Fruit fly (Drosophila melanogaster) whole organism, pupa: Measurements from ENCODE around the gene CG9673.
A peak's percentile ranks its signal among the peaks of the same experiment; 100 is the strongest.

Experiments used
- CG10348 ChIP-seq: fragments of 200-800 bp; sonication (Bioruptor generic); IDR thresholded peaks from 2 replicates; pipeline ENCODE4 v1.3.6; 2022; ENCODE audit warnings: missing biosample characterization, missing genetic modification characterization
- CG12605 ChIP-seq: fragments of 200-800 bp; sonication (Bioruptor generic); IDR thresholded peaks from 2 replicates; pipeline ENCODE4 v1.3.6; 2022; ENCODE audit warnings: missing biosample characterization, missing genetic modification characterization
- CG13204 ChIP-seq: fragments of 200-800 bp; sonication (Bioruptor generic); optimal IDR thresholded peaks from 2 replicates; lab custom pipeline; 2018; ENCODE audit warnings: missing biosample characterization, mild to moderate bottlenecking, missing genetic modification characterization, moderate library complexity
- CG14655 ChIP-seq: fragments of 200-800 bp; sonication (Bioruptor generic); optimal IDR thresholded peaks from 3 replicates; lab custom pipeline; 2017; ENCODE audit warnings: mild to moderate bottlenecking, missing biosample characterization, missing genetic modification reagents, missing genetic modification characterization
- CG15710 ChIP-seq: fragments of 200-800 bp; sonication (Bioruptor generic); optimal IDR thresholded peaks from 2 replicates; lab custom pipeline; 2018; ENCODE audit warnings: missing biosample characterization, mild to moderate bottlenecking, missing genetic modification characterization, moderate library complexity
- CG32121 ChIP-seq: fragments of 200-800 bp; sonication (Bioruptor generic); IDR thresholded peaks from 2 replicates; pipeline ENCODE4 v1.3.6; 2022; ENCODE audit warnings: missing biosample characterization, missing genetic modification characterization
- CG34367 ChIP-seq: fragments of 200-800 bp; sonication (Bioruptor generic); optimal IDR thresholded peaks from 2 replicates; lab custom pipeline; 2018; ENCODE audit warnings: missing biosample characterization, mild to moderate bottlenecking, missing genetic modification characterization
- CG4496 ChIP-seq: fragments of 200-800 bp; sonication (Bioruptor generic); IDR thresholded peaks from 3 replicates; pipeline ENCODE4 v1.3.6; 2022; ENCODE audit warnings: missing biosample characterization, missing genetic modification characterization
- CG8159 ChIP-seq: fragments of 200-800 bp; sonication (Bioruptor generic); optimal IDR thresholded peaks from 3 replicates; lab custom pipeline; 2018; ENCODE audit warnings: missing biosample characterization, mild to moderate bottlenecking, missing genetic modification characterization, moderate library complexity
- CG8301 ChIP-seq: fragments of 200-800 bp; sonication (Bioruptor generic); optimal IDR thresholded peaks from 2 replicates; lab custom pipeline; 2018; ENCODE audit warnings: missing biosample characterization, mild to moderate bottlenecking, missing genetic modification characterization
- CG9948 ChIP-seq: fragments of 200-800 bp; sonication (Bioruptor generic); optimal IDR thresholded peaks from 2 replicates; lab custom pipeline; 2018; ENCODE audit warnings: missing biosample characterization, mild to moderate bottlenecking, missing genetic modification characterization, moderate library complexity
- D1 ChIP-seq: fragments of 200-800 bp; sonication (Bioruptor generic); optimal IDR thresholded peaks from 2 replicates; lab custom pipeline; 2018; ENCODE audit warnings: missing biosample characterization, mild to moderate bottlenecking, missing genetic modification characterization, moderate library complexity
- EcR ChIP-seq: fragments of 200-800 bp; sonication (Bioruptor generic); optimal IDR thresholded peaks from 3 replicates; lab custom pipeline; 2019; ENCODE audit warnings: missing biosample characterization, missing genetic modification characterization, mild to moderate bottlenecking, moderate library complexity, missing genetic modification reagents
- Ets98B ChIP-seq: fragments of 200-800 bp; sonication (Bioruptor generic); IDR thresholded peaks from 2 replicates; pipeline ENCODE4 v1.3.6; 2022; ENCODE audit warnings: missing biosample characterization, missing genetic modification characterization
- Pif1A ChIP-seq: fragments of 200-800 bp; sonication (Bioruptor generic); optimal IDR thresholded peaks from 3 replicates; lab custom pipeline; 2016; ENCODE audit warnings: missing biosample characterization, missing genetic modification characterization
- Pif1B ChIP-seq: fragments of 200-800 bp; sonication (Bioruptor generic); optimal IDR thresholded peaks from 3 replicates; lab custom pipeline; 2016; ENCODE audit warnings: missing biosample characterization, missing genetic modification characterization
- Snoo ChIP-seq: fragments of 200-800 bp; sonication (Bioruptor generic); optimal IDR thresholded peaks from 3 replicates; lab custom pipeline; 2017; ENCODE audit warnings: missing biosample characterization, mild to moderate bottlenecking, missing genetic modification characterization, inconsistent platforms
- fd96Ca ChIP-seq: fragments of 200-800 bp; sonication (Bioruptor generic); IDR thresholded peaks from 3 replicates; pipeline ENCODE4 v1.3.6; 2022; ENCODE audit warnings: missing biosample characterization, missing genetic modification characterization
- gl ChIP-seq: fragments of 200-800 bp; sonication (Bioruptor generic); optimal IDR thresholded peaks from 2 replicates; lab custom pipeline; 2018; ENCODE audit warnings: missing biosample characterization, mild to moderate bottlenecking, missing genetic modification characterization
- rn ChIP-seq: fragments of 200-800 bp; sonication (Bioruptor generic); IDR thresholded peaks from 2 replicates; pipeline ENCODE4 v1.3.6; 2022; ENCODE audit warnings: missing biosample characterization, missing genetic modification characterization

The CG9673 gene

dm6 chrX:16697882-16698571 lies 5.7 kb downstream of the CG9673 start:
- TF ChIP-seq CG10348 (GFP tag; lab: Robert Waterston, UW), result no peak
- no peak for TF ChIP-seq CG14655
- TF ChIP-seq EcR (GFP tag; lab: Kevin White, UChicago), result no peak
- TF ChIP-seq CG8301, result no peak
- no peak for TF ChIP-seq CG13204 (GFP tag; lab: Kevin White, UChicago)
- no peak for TF ChIP-seq CG32121 (GFP tag; lab: Robert Waterston, UW)
- no peak for TF ChIP-seq CG4496 (GFP tag; lab: Robert Waterston, UW)
- no peak for TF ChIP-seq Pif1B (GFP tag; lab: Kevin White, UChicago)
- TF ChIP-seq rn, result no peak
- no peak for TF ChIP-seq fd96Ca
- no peak for TF ChIP-seq CG15710 (tag; lab: Kevin White, UChicago)
- no peak for TF ChIP-seq CG9948 (tag; lab: Kevin White, UChicago)
- TF ChIP-seq Pif1A (GFP tag; lab: Kevin White, UChicago), result no peak
- TF ChIP-seq gl (tag; lab: Kevin White, UChicago), result no peak
- no peak for TF ChIP-seq CG8159 (tag; lab: Kevin White, UChicago)
- no peak for TF ChIP-seq CG34367 (tag; lab: Kevin White, UChicago)
- TF ChIP-seq Ets98B (GFP tag; lab: Robert Waterston, UW), result no peak

dm6 chrX:16696614-16697519 lies 6.8 kb downstream of the CG9673 start:
- no peak for TF ChIP-seq gl (tag; lab: Kevin White, UChicago)
- no peak for TF ChIP-seq Pif1A (GFP tag; lab: Kevin White, UChicago)
- no peak for TF ChIP-seq rn
- TF ChIP-seq CG9948 (tag; lab: Kevin White, UChicago), result no peak
- TF ChIP-seq Snoo (tag; lab: Kevin White, UChicago), result peak; percentile 2
- TF ChIP-seq CG14655, result peak; percentile 16
- no peak for TF ChIP-seq CG15710 (tag; lab: Kevin White, UChicago)
- no peak for TF ChIP-seq EcR (GFP tag; lab: Kevin White, UChicago)
- TF ChIP-seq CG8301, result peak; percentile 39
- TF ChIP-seq Ets98B (GFP tag; lab: Robert Waterston, UW), result no peak
- TF ChIP-seq CG10348 (GFP tag; lab: Robert Waterston, UW), result no peak
- TF ChIP-seq CG13204 (GFP tag; lab: Kevin White, UChicago), result no peak

dm6 chrX:16695658-16696181 lies 8.0 kb downstream of the CG9673 start, which contains the start of gene CG4678:
Gene CG4678 (plus strand): TSS chrX:16696131.
- TF ChIP-seq CG14655, result no peak
- no peak for TF ChIP-seq EcR (GFP tag; lab: Kevin White, UChicago)
- TF ChIP-seq rn, result no peak
- no peak for TF ChIP-seq Ets98B (GFP tag; lab: Robert Waterston, UW)
- TF ChIP-seq Pif1A (GFP tag; lab: Kevin White, UChicago), result no peak
- TF ChIP-seq CG8159 (tag; lab: Kevin White, UChicago), result no peak
- TF ChIP-seq D1 (tag; lab: Kevin White, UChicago), result no peak
- no peak for TF ChIP-seq Pif1B (GFP tag; lab: Kevin White, UChicago)
- no peak for TF ChIP-seq Snoo (tag; lab: Kevin White, UChicago)
- no peak for TF ChIP-seq CG9948 (tag; lab: Kevin White, UChicago)

dm6 chrX:16694959-16695358 lies 8.7 kb downstream of the CG9673 start, which contains the start of gene Septin4:
Gene Septin4 (minus strand): TSS chrX:16695173.
- TF ChIP-seq CG8301 (no peak), CG12605 (GFP tag; lab: Robert Waterston, UW) (no peak), Pif1A (GFP tag; lab: Kevin White, UChicago) (no peak), CG4496 (GFP tag; lab: Robert Waterston, UW) (0 out of 3 replicates have a peak, but pooled peaks have one; percentile 28), CG34367 (tag; lab: Kevin White, UChicago) (no peak), D1 (tag; lab: Kevin White, UChicago) (no peak)

dm6 chrX:16694477-16694876 lies 9.2 kb downstream of the CG9673 start:
- TF ChIP-seq EcR (GFP tag; lab: Kevin White, UChicago) (no peak), CG9948 (tag; lab: Kevin White, UChicago) (no peak), fd96Ca (no peak), rn (no peak), CG14655 (peak; percentile 9)

- TF ChIP-seq CG4496 (GFP tag; lab: Robert Waterston, UW) (0 out of 3 replicates have a peak, but pooled peaks have one; percentile 25), gl (tag; lab: Kevin White, UChicago) (no peak), CG13204 (GFP tag; lab: Kevin White, UChicago) (peak; percentile 55)
These were observed 9.8 kb downstream of the CG9673 start for dm6 chrX:16693805-16694387.
